Fruit fly (Drosophila melanogaster): ENCODE data around the gene Klp31E.
A peak's percentile ranks its signal among the peaks of the same experiment; 100 is the strongest.

Klp31E gene

DNA sequence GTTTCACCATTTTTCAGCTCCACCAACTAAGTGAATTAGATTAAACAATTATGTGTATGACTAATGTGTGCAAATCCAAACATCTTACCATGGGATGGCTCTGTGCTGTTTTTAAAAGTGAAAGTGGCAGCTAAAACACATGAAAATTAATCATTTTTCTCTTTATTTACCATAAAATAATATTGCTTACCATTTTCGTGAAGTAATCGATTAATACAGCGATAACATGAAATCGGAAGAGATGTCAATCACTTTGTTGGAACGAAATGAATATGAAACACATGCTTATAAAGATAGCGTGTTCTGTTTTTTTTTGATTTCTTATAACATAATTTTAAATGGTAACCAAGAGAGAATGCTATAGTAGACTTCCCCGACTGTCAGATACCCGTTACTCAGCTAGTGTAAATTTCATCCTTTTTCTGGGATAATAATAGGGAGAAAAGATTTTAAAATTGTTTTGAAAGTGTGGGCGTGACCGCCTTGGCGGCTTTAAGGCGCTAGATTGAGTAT, 10.0 kb upstream of the Klp31E start (continued):
- TF ChIP-seq grn (GFP tag; optimal IDR thresholded peaks at IDR 0.05) (no peak), CG6689 (GFP tag; IDR thresholded peaks at IDR 0.05) (no peak), bbx (GFP tag; IDR thresholded peaks at IDR 0.05; ENCODE audit: partially characterized antibody) (0 out of 2 replicates have a peak, but pooled peaks have one; percentile 9), ro (GFP tag; IDR thresholded peaks at IDR 0.05) (no peak), lola (GFP tag; optimal IDR thresholded peaks at IDR 0.05) (no peak), CG3847 (GFP tag; IDR thresholded peaks at IDR 0.05) (no peak), ATbp (GFP tag; optimal IDR thresholded peaks at IDR 0.05) (no peak), Oli (tag; optimal IDR thresholded peaks at IDR 0.05) (no peak), CG10543 (GFP tag; optimal IDR thresholded peaks at IDR 0.05) (no peak), Mrtf (GFP tag; IDR thresholded peaks at IDR 0.05) (no peak), NC2α (GFP tag; optimal IDR thresholded peaks at IDR 0.05) (no peak), toy (GFP tag; IDR thresholded peaks at IDR 0.05) (no peak), Jarid2 (GFP tag; optimal IDR thresholded peaks at IDR 0.05) (no peak), CG12155 (GFP tag; optimal IDR thresholded peaks at IDR 0.05) (no peak), unc-4 (GFP tag; IDR thresholded peaks at IDR 0.05; ENCODE audit: partially characterized antibody) (peak; percentile 56; the same call in 1 of the 2 replicates), corto (GFP tag; optimal IDR thresholded peaks at IDR 0.05) (no peak), Doc3 (GFP tag; IDR thresholded peaks at IDR 0.05; ENCODE audit: partially characterized antibody) (0 out of 3 replicates have a peak, but pooled peaks have one; percentile 38), ash1 (GFP tag; optimal IDR thresholded peaks at IDR 0.05) (no peak), CG18011 (GFP tag; optimal IDR thresholded peaks at IDR 0.05) (no peak), hkb (optimal IDR thresholded peaks at IDR 0.05) (no peak), hkb (GFP tag; IDR thresholded peaks at IDR 0.05) (no peak), bab2 (GFP tag; optimal IDR thresholded peaks at IDR 0.05) (no peak), CG8924 (tag; optimal IDR thresholded peaks at IDR 0.05) (peak; percentile 79), Hmx (GFP tag; optimal IDR thresholded peaks at IDR 0.05) (no peak), sug (tag; optimal IDR thresholded peaks at IDR 0.05) (no peak), CG3726 (GFP tag; IDR thresholded peaks at IDR 0.05) (no peak), phol (tag; optimal IDR thresholded peaks at IDR 0.05) (peak; percentile 13), ara (GFP tag; IDR thresholded peaks at IDR 0.05) (no peak), dmrt99B (tag; optimal IDR thresholded peaks at IDR 0.05) (no peak), insv (GFP tag; optimal IDR thresholded peaks at IDR 0.05) (no peak), wor (GFP tag; IDR thresholded peaks at IDR 0.05) (no peak), CG1647 (GFP tag; optimal IDR thresholded peaks at IDR 0.05) (no peak), her (GFP tag; optimal IDR thresholded peaks at IDR 0.05) (no peak), aop (GFP tag; IDR thresholded peaks at IDR 0.05) (no peak), peb (GFP tag; IDR thresholded peaks at IDR 0.05) (no peak), CG17361 (GFP tag; IDR thresholded peaks at IDR 0.05) (no peak)

- TF ChIP-seq unc-4 (GFP tag; IDR thresholded peaks at IDR 0.05; ENCODE audit: partially characterized antibody): peak; percentile 83
- no peak for TF ChIP-seq CG9817 (tag; optimal IDR thresholded peaks at IDR 0.05)
- TF ChIP-seq CG1602 (GFP tag; optimal IDR thresholded peaks at IDR 0.05): no peak
- TF ChIP-seq ind (GFP tag; optimal IDR thresholded peaks at IDR 0.05): no peak
- peak; percentile 60; the same call in 2 of the 3 replicates for TF ChIP-seq Opbp (GFP tag; IDR thresholded peaks at IDR 0.05; ENCODE audit: partially characterized antibody)
- no peak for TF ChIP-seq Gug (GFP tag; IDR thresholded peaks at IDR 0.05)
- TF ChIP-seq bbx (GFP tag; IDR thresholded peaks at IDR 0.05; ENCODE audit: partially characterized antibody): peak; percentile 82
- no peak for TF ChIP-seq Mad (GFP tag; optimal IDR thresholded peaks at IDR 0.05)
- no peak for TF ChIP-seq NfI (GFP tag; optimal IDR thresholded peaks at IDR 0.05)
- TF ChIP-seq zfh1 (GFP tag; IDR thresholded peaks at IDR 0.05): no peak
- peak; percentile 54 for TF ChIP-seq row (GFP tag; IDR thresholded peaks at IDR 0.05)
- TF ChIP-seq crol (GFP tag; IDR thresholded peaks at IDR 0.05): no peak
- no peak for TF ChIP-seq CG12071 (GFP tag; optimal IDR thresholded peaks at IDR 0.05)
- no peak for TF ChIP-seq tin (GFP tag; optimal IDR thresholded peaks at IDR 0.05)
- no peak for TF ChIP-seq CG15269 (tag; optimal IDR thresholded peaks at IDR 0.05)
- TF ChIP-seq chm (GFP tag; IDR thresholded peaks at IDR 0.05): no peak
- peak; percentile 91 for TF ChIP-seq CG30020 (tag; optimal IDR thresholded peaks at IDR 0.05)
- TF ChIP-seq cad (GFP tag; optimal IDR thresholded peaks at IDR 0.05): no peak
Measured at dm6 chr2L:10405008-10405654, 8.7 kb upstream of the Klp31E start, which contains the start of the genes CG17768, LSm-4 and Ir31a. CG17768 (minus strand) TSS chr2L:10405203. LSm-4 (minus strand) TSS chr2L:10405203. Ir31a (plus strand) TSS chr2L:10405565.

Data from whole organism, embryonic.